Fruit fly (Drosophila melanogaster) whole organism, embryonic: ENCODE results near the gene CG3149.

Experiments
- Abd-B ChIP-seq: fragments of 200-800 bp; sonication (Bioruptor generic); optimal IDR thresholded peaks from 2 replicates; lab custom pipeline; 2018; ENCODE audit warnings: missing biosample characterization, mild to moderate bottlenecking, missing genetic modification characterization, moderate library complexity
- Blimp-1 ChIP-seq: fragments of 200-800 bp; sonication (Bioruptor generic); optimal IDR thresholded peaks from 3 replicates; lab custom pipeline; 2018; ENCODE audit warnings: missing biosample characterization, missing genetic modification characterization, mild to moderate bottlenecking, moderate library complexity, missing genetic modification reagents
- CG10366 ChIP-seq: fragments of 200-800 bp; sonication (Bioruptor generic); IDR thresholded peaks from 2 replicates; pipeline ENCODE4 v1.3.6; 2022; ENCODE audit warnings: missing biosample characterization, missing genetic modification characterization
- CG11456 ChIP-seq: fragments of 200-800 bp; sonication (Bioruptor generic); IDR thresholded peaks from 3 replicates; pipeline ENCODE4 v1.3.6; 2022; ENCODE audit warnings: missing biosample characterization, missing genetic modification characterization
- CG12104 ChIP-seq: fragments of 200-800 bp; sonication (Bioruptor generic); optimal IDR thresholded peaks from 3 replicates; lab custom pipeline; 2016; ENCODE audit warnings: missing biosample characterization, missing genetic modification characterization
- CG12155 ChIP-seq: fragments of 200-800 bp; sonication (Bioruptor generic); optimal IDR thresholded peaks from 3 replicates; lab custom pipeline; 2016; ENCODE audit warnings: missing biosample characterization, missing genetic modification characterization
- CG17328 ChIP-seq: fragments of 200-800 bp; sonication (Bioruptor generic); IDR thresholded peaks from 2 replicates; pipeline ENCODE4 v1.3.6; 2022; ENCODE audit warnings: missing biosample characterization, missing genetic modification characterization
- CG43689 ChIP-seq: fragments of 200-800 bp; sonication (Bioruptor generic); IDR thresholded peaks from 2 replicates; pipeline ENCODE4 v1.3.6; 2022; ENCODE audit warnings: missing biosample characterization, missing genetic modification characterization
- CG4424 ChIP-seq: fragments of 200-800 bp; sonication (Bioruptor generic); optimal IDR thresholded peaks from 3 replicates; lab custom pipeline; 2016; ENCODE audit warnings: missing biosample characterization, missing genetic modification characterization
- CG6254 ChIP-seq: fragments of 200-800 bp; sonication (Bioruptor generic); optimal IDR thresholded peaks from 3 replicates; lab custom pipeline; 2017; ENCODE audit warnings: mild to moderate bottlenecking, missing biosample characterization, missing genetic modification reagents, missing genetic modification characterization
- CG6813 ChIP-seq: fragments of 200-800 bp; sonication (Bioruptor generic); optimal IDR thresholded peaks from 2 replicates; lab custom pipeline; 2017; ENCODE audit warnings: missing biosample characterization, missing genetic modification characterization, mild to moderate bottlenecking, moderate library complexity, missing genetic modification reagents
- CG7963 ChIP-seq: fragments of 200-800 bp; sonication (Bioruptor generic); IDR thresholded peaks from 3 replicates; pipeline ENCODE4 v1.3.6; 2022; ENCODE audit warnings: missing biosample characterization, missing genetic modification characterization; ENCODE audit not compliant: partially characterized antibody
- CG8281 ChIP-seq: fragments of 200-800 bp; sonication (Bioruptor generic); optimal IDR thresholded peaks from 2 replicates; lab custom pipeline; 2018; ENCODE audit warnings: missing biosample characterization, mild to moderate bottlenecking, missing genetic modification characterization, moderate library complexity
- CG8478 ChIP-seq: fragments of >200 bp; optimal IDR thresholded peaks from 2 replicates; lab custom pipeline; 2018
- CG9876 ChIP-seq: fragments of 200-800 bp; sonication (Bioruptor generic); optimal IDR thresholded peaks from 2 replicates; lab custom pipeline; 2016; ENCODE audit warnings: missing biosample characterization, missing genetic modification characterization
- Chrac-16 ChIP-seq: fragments of 200-800 bp; sonication (Bioruptor generic); optimal IDR thresholded peaks from 3 replicates; lab custom pipeline; 2016; ENCODE audit warnings: missing biosample characterization, missing genetic modification characterization
- Dad ChIP-seq: fragments of 200-800 bp; sonication (Bioruptor generic); optimal IDR thresholded peaks from 3 replicates; lab custom pipeline; 2016; ENCODE audit warnings: missing biosample characterization, missing genetic modification characterization
- Dip2 ChIP-seq: fragments of 200-800 bp; sonication (Bioruptor generic); IDR thresholded peaks from 2 replicates; pipeline ENCODE4 v1.3.6; 2022; ENCODE audit warnings: missing biosample characterization, missing genetic modification characterization
- GATAe ChIP-seq: fragments of 200-800 bp; sonication (Bioruptor generic); conservative IDR thresholded peaks from 2 replicates; pipeline ENCODE4 v1.3.6; 2022; ENCODE audit warnings: missing biosample characterization, missing genetic modification characterization
- HmgZ ChIP-seq: fragments of 200-800 bp; sonication (Bioruptor generic); optimal IDR thresholded peaks from 2 replicates; lab custom pipeline; 2018; ENCODE audit warnings: missing biosample characterization, mild to moderate bottlenecking, missing genetic modification characterization
- Hr51 ChIP-seq, 2 experiments: fragments of 200-800 bp; sonication (Bioruptor generic); optimal IDR thresholded peaks; 2 replicates in 1 of 2; 3 replicates in 1 of 2; lab custom pipeline; 2016 to 2018; ENCODE audit warnings: missing biosample characterization in 2 of 2, missing genetic modification characterization in 2 of 2, mild to moderate bottlenecking in 1 of 2, moderate library complexity in 1 of 2
- Lim3 ChIP-seq: fragments of 200-800 bp; sonication (Bioruptor generic); IDR thresholded peaks from 2 replicates; pipeline ENCODE4 v1.3.6; 2022; ENCODE audit warnings: missing biosample characterization, missing genetic modification characterization
- Meics ChIP-seq: fragments of 200-800 bp; sonication (Bioruptor generic); optimal IDR thresholded peaks from 2 replicates; lab custom pipeline; 2017; ENCODE audit warnings: missing biosample characterization, mild to moderate bottlenecking, missing genetic modification characterization
- Neu2 ChIP-seq: fragments of 200-800 bp; sonication (Bioruptor generic); optimal IDR thresholded peaks from 3 replicates; lab custom pipeline; 2016; ENCODE audit warnings: missing biosample characterization, missing genetic modification characterization, borderline replicate concordance
- Nf-YB ChIP-seq: fragments of 200-800 bp; sonication (Bioruptor generic); optimal IDR thresholded peaks from 3 replicates; lab custom pipeline; 2019; ENCODE audit warnings: missing biosample characterization, mild to moderate bottlenecking, missing genetic modification characterization, moderate library complexity
- Rx ChIP-seq: fragments of 200-800 bp; sonication (Bioruptor generic); IDR thresholded peaks from 2 replicates; pipeline ENCODE4 v1.3.6; 2022; ENCODE audit warnings: missing biosample characterization, missing genetic modification characterization
- Sox100B ChIP-seq: fragments of 200-800 bp; sonication (Bioruptor generic); optimal IDR thresholded peaks from 3 replicates; lab custom pipeline; 2018; ENCODE audit warnings: missing biosample characterization, mild to moderate bottlenecking, missing genetic modification characterization
- Sox102F ChIP-seq: fragments of 200-800 bp; sonication (Bioruptor generic); optimal IDR thresholded peaks from 2 replicates; lab custom pipeline; 2018; ENCODE audit warnings: missing biosample characterization, mild to moderate bottlenecking, missing genetic modification characterization, moderate library complexity
- Ssrp ChIP-seq: fragments of 200-800 bp; sonication (Bioruptor generic); optimal IDR thresholded peaks from 2 replicates; lab custom pipeline; 2018; ENCODE audit warnings: missing biosample characterization, mild to moderate bottlenecking, missing genetic modification characterization, moderate library complexity
- Trl ChIP-seq, 3 experiments: fragments of >200 bp in 2 of 3; fragments of 200-800 bp in 1 of 3; sonication (Bioruptor generic) in 1 of 3; optimal IDR thresholded peaks; 2 replicates in 1 of 3; 3 replicates in 2 of 3; lab custom pipeline; 2016 to 2017; ENCODE audit warnings: missing biosample characterization in 1 of 3, missing genetic modification characterization in 1 of 3
- cas ChIP-seq: fragments of 200-800 bp; sonication (Bioruptor generic); IDR thresholded peaks from 2 replicates; pipeline ENCODE4 v1.3.6; 2022; ENCODE audit warnings: missing biosample characterization, missing genetic modification characterization
- ci ChIP-seq: fragments of 200-800 bp; sonication (Bioruptor generic); IDR thresholded peaks from 3 replicates; pipeline ENCODE4 v1.3.6; 2022; ENCODE audit warnings: missing biosample characterization, missing genetic modification characterization
- da ChIP-seq: fragments of 200-800 bp; sonication (Bioruptor generic); optimal IDR thresholded peaks from 2 replicates; lab custom pipeline; 2016; ENCODE audit warnings: missing biosample characterization, missing genetic modification characterization
- esg ChIP-seq: fragments of 200-800 bp; sonication (Bioruptor generic); conservative IDR thresholded peaks from 2 replicates; pipeline ENCODE4 v1.3.6; 2022; ENCODE audit warnings: missing biosample characterization, missing genetic modification characterization
- eve ChIP-seq, 2 experiments: fragments of >200 bp; optimal IDR thresholded peaks; 2 replicates each; lab custom pipeline; 2017; ENCODE audit warnings: missing biosample characterization in 2 of 2, missing genetic modification characterization in 2 of 2
- inv ChIP-seq: fragments of 200-800 bp; sonication (Bioruptor generic); IDR thresholded peaks from 2 replicates; pipeline ENCODE4 v1.3.6; 2022; ENCODE audit warnings: missing biosample characterization, missing genetic modification characterization; ENCODE audit not compliant: partially characterized antibody
- jigr1 ChIP-seq: fragments of 200-800 bp; sonication (Bioruptor generic); IDR thresholded peaks from 3 replicates; pipeline ENCODE4 v1.3.6; 2022; ENCODE audit warnings: missing biosample characterization, missing genetic modification characterization
- kay ChIP-seq: fragments of 200-800 bp; sonication (Bioruptor generic); optimal IDR thresholded peaks from 2 replicates; lab custom pipeline; 2016; ENCODE audit warnings: missing biosample characterization, missing genetic modification characterization
- lilli ChIP-seq: fragments of 200-800 bp; sonication (Bioruptor generic); optimal IDR thresholded peaks from 3 replicates; lab custom pipeline; 2016; ENCODE audit warnings: missing biosample characterization, missing genetic modification characterization
- pita ChIP-seq: fragments of 200-800 bp; sonication (Bioruptor generic); optimal IDR thresholded peaks from 2 replicates; lab custom pipeline; 2017; ENCODE audit warnings: missing biosample characterization, mild to moderate bottlenecking, missing genetic modification characterization
- ranshi ChIP-seq: fragments of 200-800 bp; sonication (Bioruptor generic); IDR thresholded peaks from 2 replicates; pipeline ENCODE4 v1.3.6; 2022; ENCODE audit warnings: missing biosample characterization, missing genetic modification characterization
- shn ChIP-seq: fragments of 200-800 bp; sonication (Bioruptor generic); optimal IDR thresholded peaks from 3 replicates; lab custom pipeline; 2016; ENCODE audit warnings: missing biosample characterization, missing genetic modification characterization
- sna ChIP-seq: fragments of 200-800 bp; sonication (Bioruptor generic); IDR thresholded peaks from 2 replicates; pipeline ENCODE4 v1.3.6; 2022; ENCODE audit warnings: missing biosample characterization, missing genetic modification characterization; ENCODE audit not compliant: partially characterized antibody
- ssp ChIP-seq: fragments of 200-800 bp; sonication (Bioruptor generic); IDR thresholded peaks from 2 replicates; pipeline ENCODE4 v1.3.6; 2022; ENCODE audit warnings: missing biosample characterization, missing genetic modification characterization
- tap ChIP-seq: fragments of 200-800 bp; optimal IDR thresholded peaks from 3 replicates; lab custom pipeline; 2019; ENCODE audit warnings: missing biosample characterization, mild to moderate bottlenecking, missing genetic modification characterization, moderate library complexity
- tio ChIP-seq: fragments of 200-800 bp; sonication (Bioruptor generic); optimal IDR thresholded peaks from 2 replicates; lab custom pipeline; 2017; ENCODE audit warnings: missing biosample characterization, missing genetic modification characterization, inconsistent platforms
- tna ChIP-seq: fragments of 200-800 bp; sonication (Bioruptor generic); IDR thresholded peaks from 2 replicates; pipeline ENCODE4 v1.3.6; 2022; ENCODE audit warnings: missing biosample characterization, missing genetic modification characterization; ENCODE audit not compliant: partially characterized antibody
- toy ChIP-seq: fragments of 200-800 bp; sonication (Bioruptor generic); IDR thresholded peaks from 2 replicates; pipeline ENCODE4 v1.3.6; 2022; ENCODE audit warnings: missing biosample characterization, missing genetic modification characterization
- zen2 ChIP-seq: fragments of 200-800 bp; sonication (Bioruptor generic); IDR thresholded peaks from 3 replicates; pipeline ENCODE4 v1.3.6; 2022; ENCODE audit warnings: missing biosample characterization, missing genetic modification characterization; ENCODE audit not compliant: partially characterized antibody

Gene CG3149

dm6 chrX:5677400-5678177 is 17.4 kb downstream of the CG3149 start:
- TF ChIP-seq esg (GFP tag; lab: Robert Waterston, UW) (no peak), CG7963 (GFP tag; lab: Robert Waterston, UW) (no peak), Blimp-1 (peak; percentile 94), CG43689 (GFP tag; lab: Robert Waterston, UW) (peak; percentile 80), zen2 (no peak), CG8281 (tag; lab: Kevin White, UChicago) (peak; percentile 90), Dad (GFP tag; lab: Kevin White, UChicago) (peak; percentile 89), Meics (GFP tag; lab: Kevin White, UChicago) (peak; percentile 92), CG4424 (GFP tag; lab: Kevin White, UChicago) (peak; percentile 87), toy (peak; percentile 85), Nf-YB (peak; percentile 82), Ssrp (tag; lab: Kevin White, UChicago) (peak; percentile 14), ranshi (GFP tag; lab: Robert Waterston, UW) (peak; percentile 90), ssp (peak; percentile 48), pita (GFP tag; lab: Kevin White, UChicago) (no peak), lilli (GFP tag; lab: Kevin White, UChicago) (peak; percentile 67), shn (GFP tag; lab: Kevin White, UChicago) (peak; percentile 71), inv (GFP tag; lab: Robert Waterston, UW) (no peak), Lim3 (no peak), CG12155 (GFP tag; lab: Kevin White, UChicago) (peak; percentile 47), Dip2 (GFP tag; lab: Robert Waterston, UW) (no peak), CG10366 (peak; percentile 70), tap (tag; lab: Kevin White, UChicago) (peak; percentile 87), Sox100B (peak; percentile 95), tio (GFP tag; lab: Kevin White, UChicago) (peak; percentile 89), CG6254 (peak; percentile 89), CG17328 (GFP tag; lab: Robert Waterston, UW) (peak; percentile 90), Sox102F (peak; percentile 86), cas (peak; percentile 67), Hr51 (GFP tag; optimal IDR thresholded peaks at IDR 0.05; lab: Kevin White, UChicago) (peak; percentile 72 to 89), da (GFP tag; lab: Kevin White, UChicago) (peak; percentile 87), CG9876 (GFP tag; lab: Kevin White, UChicago) (peak; percentile 57), Rx (GFP tag; lab: Robert Waterston, UW) (peak; percentile 65), sna (GFP tag; lab: Robert Waterston, UW) (no peak), kay (GFP tag; lab: Kevin White, UChicago) (peak; percentile 88), tna (GFP tag; lab: Robert Waterston, UW) (no peak), jigr1 (no peak), ci (peak; percentile 97), eve (GFP tag; optimal IDR thresholded peaks at IDR 0.05; lab: Kevin White, UChicago) (no peak), Trl (optimal IDR thresholded peaks at IDR 0.05; lab: Kevin White, UChicago) (no peak), Trl (GFP tag; optimal IDR thresholded peaks at IDR 0.05; lab: Kevin White, UChicago) (peak; percentile 94), GATAe (peak; percentile 66; the same call in 1 of the 2 replicates), Neu2 (peak; percentile 46), Abd-B (GFP tag; lab: Kevin White, UChicago) (peak; percentile 38), CG8478 (lab: Kevin White, UChicago) (no peak), CG6813 (GFP tag; lab: Kevin White, UChicago) (peak; percentile 99), CG11456 (GFP tag; lab: Robert Waterston, UW) (peak; percentile 91), HmgZ (tag; lab: Kevin White, UChicago) (peak; percentile 96), CG12104 (GFP tag; lab: Kevin White, UChicago) (peak; percentile 97), Chrac-16 (peak; percentile 43)
